Fruit fly (Drosophila melanogaster): ENCODE measurements around the gene Ppcs.

Ppcs gene

DNA sequence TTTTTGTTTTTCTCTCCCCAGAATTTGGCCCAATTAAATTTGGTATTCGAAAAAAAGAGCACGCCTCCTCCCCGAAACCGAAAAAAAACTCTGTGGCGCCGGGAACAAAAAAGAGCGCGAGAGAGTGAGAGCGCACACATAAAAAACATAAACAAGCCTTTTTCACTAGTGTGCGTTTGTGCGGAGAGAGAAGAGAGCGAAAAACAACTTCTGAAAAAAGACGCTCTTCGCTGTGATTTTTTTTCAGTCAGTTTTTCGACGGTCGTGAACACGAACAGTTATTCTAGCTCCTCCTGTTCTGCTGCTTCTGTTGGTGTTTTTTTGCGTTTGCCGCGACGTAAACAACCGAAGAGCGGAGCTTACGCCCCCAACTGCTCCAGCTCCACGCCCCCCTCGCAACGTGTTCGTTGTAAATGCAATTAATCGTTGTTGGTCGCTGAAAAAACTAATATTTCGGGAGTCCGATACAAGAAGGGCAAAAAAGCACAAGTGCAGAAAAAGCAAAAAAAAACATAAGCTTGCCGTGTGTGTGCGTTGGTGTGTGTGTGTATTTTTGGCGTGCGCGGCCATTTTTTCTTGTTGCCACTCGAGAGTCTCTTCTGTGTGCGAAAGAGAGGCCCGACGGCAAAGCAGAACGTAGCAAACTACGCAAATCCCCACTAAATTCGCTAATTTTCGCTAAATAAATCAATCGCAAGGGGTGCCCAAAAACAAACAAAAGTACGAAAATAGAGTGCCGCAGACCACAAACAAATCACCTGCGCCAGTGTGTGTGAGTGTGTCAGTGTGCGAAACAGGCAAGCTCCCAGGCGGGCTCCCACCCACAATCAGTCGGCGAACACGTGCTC lies 16.5 kb upstream of the Ppcs start, which contains the start of gene sqz:
TSS of gene sqz (plus strand) at position 240 of the 848 bp plus-strand sequence.
- TF ChIP-seq insv (optimal IDR thresholded peaks at IDR 0.05), result no peak
- no peak for TF ChIP-seq ttk (optimal IDR thresholded peaks at IDR 0.05)

DNA sequence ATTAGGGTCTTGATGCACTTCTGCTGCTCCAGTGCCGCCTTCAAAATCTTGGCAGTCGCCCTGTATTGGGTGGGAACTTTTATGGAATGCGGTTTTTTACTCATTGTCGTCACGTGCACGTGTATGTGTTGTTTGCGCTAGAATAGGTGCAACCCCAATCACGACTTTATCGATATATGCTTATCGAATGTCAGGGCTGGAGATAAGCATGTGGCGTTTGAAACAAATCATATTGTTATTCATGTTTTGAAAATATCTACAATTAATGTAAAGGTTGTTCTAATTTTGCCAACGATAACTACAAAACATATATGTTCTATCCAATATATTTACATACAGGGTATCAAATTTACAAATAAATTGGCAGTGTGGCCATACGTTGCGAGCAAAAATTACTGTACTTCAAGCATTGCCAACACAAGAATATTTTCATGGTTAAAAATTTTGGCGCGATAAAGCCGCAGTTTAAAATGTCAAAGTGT lies 14.5 kb upstream of the Ppcs start, which contains the start of the genes CG42359 and Nsun5:
TSS of gene CG42359 (minus strand) at position 166 of the 482 bp plus-strand sequence.
TSS of gene Nsun5 (minus strand) at position 166 of the 482 bp plus-strand sequence.
- TF ChIP-seq Myc (optimal IDR thresholded peaks at IDR 0.05) (no peak), psq (optimal IDR thresholded peaks at IDR 0.05) (no peak)

DNA sequence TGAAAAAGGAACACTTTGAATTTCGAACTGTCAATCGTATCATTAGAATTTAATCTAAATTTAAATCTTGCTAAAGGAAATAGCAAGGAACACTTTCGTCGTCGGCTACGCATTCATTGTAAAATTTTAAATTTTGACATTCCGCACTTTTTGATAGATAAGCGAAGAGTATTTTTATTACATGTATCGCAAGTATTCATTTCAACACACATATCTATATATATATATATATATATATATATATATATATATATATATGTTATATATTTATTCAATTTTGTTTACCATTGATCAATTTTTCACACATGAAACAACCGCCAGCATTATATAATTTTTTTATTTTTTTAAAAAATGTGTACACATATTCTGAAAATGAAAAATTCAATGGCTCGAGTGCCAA lies 12.1 kb upstream of the Ppcs start, which contains the start of gene CG11779:
TSS of gene CG11779 (minus strand) at position 101 of the 400 bp plus-strand sequence.
- TF ChIP-seq Sin3A (optimal IDR thresholded peaks at IDR 0.05), result no peak
- no peak for TF ChIP-seq psq (optimal IDR thresholded peaks at IDR 0.05)
- TF ChIP-seq h (optimal IDR thresholded peaks at IDR 0.05), result no peak
- TF ChIP-seq ttk (optimal IDR thresholded peaks at IDR 0.05), result no peak
- no peak for TF ChIP-seq Myc (optimal IDR thresholded peaks at IDR 0.05)
- no peak for TF ChIP-seq insv (optimal IDR thresholded peaks at IDR 0.05)

DNA sequence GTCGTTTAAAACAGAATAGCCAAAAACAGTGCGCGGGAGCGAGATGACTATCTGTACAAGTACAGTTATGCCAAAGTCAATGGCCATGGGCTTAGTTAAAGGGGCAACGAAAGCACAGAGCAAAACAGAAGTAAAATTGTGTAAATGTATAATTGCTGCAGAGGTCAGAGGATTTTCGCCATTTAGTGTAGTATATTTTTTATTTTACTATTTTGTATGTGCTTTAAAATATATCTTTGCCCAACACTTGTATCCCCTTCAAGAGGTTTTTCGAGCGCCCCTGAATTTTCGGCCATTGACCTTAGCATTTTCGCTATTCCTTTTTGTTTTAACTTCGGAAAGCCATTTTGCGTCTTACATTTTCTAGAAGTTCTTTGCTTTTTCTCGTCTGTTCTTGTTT lies 10.3 kb upstream of the Ppcs start:
- no peak for TF ChIP-seq Myc (optimal IDR thresholded peaks at IDR 0.05)
- no peak for TF ChIP-seq Sin3A (optimal IDR thresholded peaks at IDR 0.05)
- no peak for TF ChIP-seq ttk (optimal IDR thresholded peaks at IDR 0.05)
- no peak for TF ChIP-seq psq (optimal IDR thresholded peaks at IDR 0.05)
- TF ChIP-seq h (optimal IDR thresholded peaks at IDR 0.05), result no peak
- no peak for TF ChIP-seq insv (optimal IDR thresholded peaks at IDR 0.05)

DNA sequence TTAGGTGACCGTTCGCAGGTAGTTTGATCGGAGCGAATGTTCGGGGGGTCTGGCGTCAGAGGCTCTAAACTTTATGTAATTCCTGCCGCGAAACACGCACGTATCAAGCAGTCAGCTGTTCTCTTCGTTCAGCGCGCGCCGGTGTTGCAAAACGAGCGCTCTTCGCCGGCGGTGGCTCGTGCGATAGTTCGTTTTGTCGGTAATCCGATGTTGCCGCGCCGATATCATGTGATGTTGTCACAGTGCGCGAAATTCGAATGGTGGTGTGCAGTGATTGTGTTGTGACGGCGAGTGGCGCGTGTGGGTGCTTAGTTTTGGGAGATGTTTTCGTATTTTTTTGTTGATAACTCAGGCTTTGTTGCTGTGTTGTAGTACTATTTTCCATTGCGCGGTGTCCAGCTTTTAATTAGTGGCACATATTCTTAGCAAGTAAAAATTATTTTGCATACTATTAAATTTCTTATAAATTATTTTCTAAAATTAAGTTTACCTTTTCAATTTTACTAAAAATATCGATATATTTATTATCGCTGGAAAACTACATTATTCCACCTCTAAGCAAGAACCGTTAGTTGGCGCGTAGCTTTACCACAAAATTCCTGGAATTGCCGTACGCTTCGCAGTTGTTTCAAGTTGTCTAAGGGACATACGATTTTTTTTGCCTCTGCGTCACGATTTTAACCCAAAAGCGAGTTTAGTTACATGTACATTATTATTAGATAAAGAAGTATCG lies 9.1 kb upstream of the Ppcs start, which contains the start of gene nanos:
TSS of gene nanos (plus strand) at position 569 of the 733 bp plus-strand sequence.
- no peak for TF ChIP-seq h (optimal IDR thresholded peaks at IDR 0.05)
- no peak for TF ChIP-seq psq (optimal IDR thresholded peaks at IDR 0.05)
- no peak for TF ChIP-seq Sin3A (optimal IDR thresholded peaks at IDR 0.05)
- TF ChIP-seq insv (optimal IDR thresholded peaks at IDR 0.05), result no peak
- TF ChIP-seq Myc (optimal IDR thresholded peaks at IDR 0.05), result no peak
- no peak for TF ChIP-seq ttk (optimal IDR thresholded peaks at IDR 0.05)

DNA sequence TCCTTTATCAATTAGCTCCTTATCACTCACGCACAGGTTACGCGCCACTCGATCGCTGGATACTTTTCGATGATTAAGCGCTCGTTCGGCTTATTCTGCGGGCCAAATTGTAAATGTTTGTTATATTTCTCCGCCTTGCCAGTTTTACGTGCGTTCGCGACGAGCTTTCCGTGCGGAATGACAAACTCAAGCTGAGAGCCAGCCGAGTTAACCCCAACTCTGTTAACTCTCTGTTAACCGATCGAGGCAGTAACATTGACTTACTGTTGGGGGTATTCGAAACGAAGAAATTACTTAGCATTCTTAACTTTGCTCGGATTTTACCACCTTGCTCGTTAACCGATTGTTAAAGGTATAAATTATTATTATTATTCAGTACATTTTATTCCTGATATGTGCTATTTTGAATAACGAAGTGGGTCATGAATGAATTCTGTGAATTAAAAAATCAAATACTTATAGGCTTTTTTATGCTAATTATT lies 5.8 kb upstream of the Ppcs start, which contains the start of gene CG5835:
TSS of gene CG5835 (minus strand) at position 185 of the 482 bp plus-strand sequence.
- TF ChIP-seq h (optimal IDR thresholded peaks at IDR 0.05), result no peak
- TF ChIP-seq insv (optimal IDR thresholded peaks at IDR 0.05), result no peak
- no peak for TF ChIP-seq ttk (optimal IDR thresholded peaks at IDR 0.05)
- TF ChIP-seq psq (optimal IDR thresholded peaks at IDR 0.05), result no peak
- TF ChIP-seq Sin3A (optimal IDR thresholded peaks at IDR 0.05), result no peak
- TF ChIP-seq Myc (optimal IDR thresholded peaks at IDR 0.05), result no peak

DNA sequence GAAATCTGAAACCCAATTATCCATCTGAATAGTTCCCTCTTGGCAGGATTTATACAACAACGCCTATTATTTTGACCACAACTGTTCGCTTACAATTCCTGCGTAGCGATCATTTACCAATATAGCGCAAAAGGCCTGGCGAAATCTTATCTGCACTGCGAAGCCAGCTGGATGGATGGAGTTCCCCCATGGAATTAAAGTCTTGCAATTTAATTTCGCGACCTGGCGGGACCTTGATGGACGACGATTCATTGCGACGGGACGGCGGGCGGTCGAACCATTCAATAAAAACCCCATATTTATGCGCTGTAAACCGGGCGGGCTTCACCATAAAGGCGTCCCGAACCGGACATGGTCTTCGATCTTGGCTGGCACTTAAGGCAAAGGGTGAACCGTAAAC lies 5.1 kb upstream of the Ppcs start:
- no peak for TF ChIP-seq ttk (optimal IDR thresholded peaks at IDR 0.05)
- TF ChIP-seq Myc (optimal IDR thresholded peaks at IDR 0.05), result no peak
- TF ChIP-seq Sin3A (optimal IDR thresholded peaks at IDR 0.05), result no peak
- TF ChIP-seq insv (optimal IDR thresholded peaks at IDR 0.05), result no peak
- no peak for TF ChIP-seq psq (optimal IDR thresholded peaks at IDR 0.05)
- no peak for TF ChIP-seq h (optimal IDR thresholded peaks at IDR 0.05)

DNA sequence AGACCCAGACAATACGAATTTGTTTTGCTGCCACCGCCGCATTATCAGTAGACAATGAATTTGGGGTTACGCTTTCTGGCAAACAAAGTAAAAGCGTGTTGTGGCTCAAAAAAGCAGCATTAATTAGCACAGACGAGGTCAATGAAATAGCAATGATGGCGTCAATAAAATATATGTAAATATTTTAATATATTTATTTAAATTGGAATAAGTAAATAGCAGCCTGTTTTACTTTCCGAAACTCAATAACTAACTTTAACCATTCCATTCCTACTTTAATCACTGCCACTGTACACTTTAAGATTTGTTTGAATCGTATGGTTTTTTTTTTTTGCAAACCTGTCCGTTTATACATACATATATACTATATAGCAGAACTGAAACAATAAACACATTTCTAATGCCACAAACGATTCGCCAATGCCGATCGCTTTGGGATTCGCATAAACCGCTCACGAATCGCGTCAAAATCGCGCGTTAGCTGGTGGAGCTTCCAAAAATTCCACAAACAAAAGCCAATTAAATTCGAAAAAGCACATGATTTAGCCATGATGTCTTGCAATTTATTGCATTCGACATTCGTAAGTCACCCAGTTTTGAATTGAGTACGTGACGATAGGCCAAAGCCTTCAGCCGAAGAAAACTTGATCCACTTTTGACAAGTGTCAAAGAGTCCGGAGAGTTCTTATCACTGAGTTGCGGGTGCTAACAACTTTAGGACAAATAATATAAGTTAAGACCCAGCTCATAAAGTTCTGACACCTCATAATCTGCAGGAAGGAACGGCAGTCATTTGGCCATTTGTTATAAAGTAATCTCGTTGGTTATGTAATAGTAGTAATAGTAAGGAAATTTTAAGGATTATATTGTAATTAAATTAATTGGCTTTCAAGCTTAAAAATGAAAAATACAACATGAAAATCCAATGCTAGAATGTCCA lies 4.4 kb upstream of the Ppcs start:
- TF ChIP-seq ttk (optimal IDR thresholded peaks at IDR 0.05) (no peak), Sin3A (optimal IDR thresholded peaks at IDR 0.05) (no peak), Myc (optimal IDR thresholded peaks at IDR 0.05) (no peak), psq (optimal IDR thresholded peaks at IDR 0.05) (no peak), h (optimal IDR thresholded peaks at IDR 0.05) (no peak), insv (optimal IDR thresholded peaks at IDR 0.05) (no peak)

DNA sequence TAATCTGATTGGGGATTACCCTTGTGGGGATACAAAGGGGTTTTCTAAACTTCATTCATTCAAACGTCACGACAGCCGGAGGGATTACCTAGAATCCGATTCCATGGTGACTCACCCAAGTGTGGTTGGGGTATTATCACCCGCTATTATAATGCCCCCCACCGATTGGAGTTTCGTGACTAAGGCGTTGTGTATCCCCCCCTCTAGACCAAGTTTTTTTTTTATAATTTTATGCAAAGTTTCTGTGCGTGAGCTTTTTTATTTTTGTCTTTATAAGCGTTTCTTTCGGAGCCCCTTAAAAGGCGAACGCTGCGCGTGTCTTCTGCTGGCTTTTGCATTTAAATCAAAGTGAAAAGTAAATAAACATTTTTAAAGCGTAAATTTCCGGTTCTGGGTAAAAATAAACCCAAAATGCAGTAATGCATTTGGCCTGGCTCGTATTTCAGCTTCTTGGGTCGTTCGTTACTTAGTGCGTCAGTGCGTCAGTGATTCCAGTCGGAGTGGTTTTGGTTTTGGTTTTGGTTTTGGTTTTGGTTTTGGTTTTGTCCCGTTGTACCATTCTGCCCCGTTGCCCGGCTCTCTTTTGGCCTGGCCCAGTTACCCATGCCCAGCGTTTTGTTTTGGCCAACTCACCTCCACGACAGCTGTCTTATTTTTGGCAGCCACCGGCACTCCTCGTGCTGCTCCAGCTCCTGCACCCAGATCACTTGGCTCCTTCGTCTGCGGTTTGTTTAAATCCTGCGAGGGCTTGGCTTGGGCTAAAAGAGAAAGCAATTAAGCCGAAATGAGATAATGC lies 3.3 kb upstream of the Ppcs start:
- TF ChIP-seq psq (optimal IDR thresholded peaks at IDR 0.05) (no peak), h (optimal IDR thresholded peaks at IDR 0.05) (no peak), ttk (optimal IDR thresholded peaks at IDR 0.05) (no peak), Sin3A (optimal IDR thresholded peaks at IDR 0.05) (no peak), Myc (optimal IDR thresholded peaks at IDR 0.05) (no peak), insv (optimal IDR thresholded peaks at IDR 0.05) (no peak)

DNA sequence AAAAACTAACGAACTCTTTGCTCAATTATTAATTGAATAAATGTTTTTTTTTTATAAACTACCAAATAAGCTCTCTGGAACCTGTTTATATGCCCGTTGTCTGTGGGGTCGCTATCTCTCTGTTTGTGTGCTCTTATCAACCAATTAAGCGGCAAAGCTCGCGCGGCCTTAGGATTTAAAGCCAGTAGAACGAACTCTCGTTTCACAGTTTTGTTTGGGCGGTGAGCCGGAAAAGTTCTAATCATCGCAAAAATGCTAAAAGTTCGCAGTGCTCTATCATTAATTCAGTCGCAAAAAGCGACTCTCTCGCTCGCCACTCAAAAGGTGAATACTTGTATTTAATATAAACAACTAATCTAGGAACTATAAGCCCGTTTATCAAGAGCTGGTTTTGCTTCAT lies 12.8 kb downstream of the Ppcs start, which contains the start of gene Cyp12a4:
TSS of gene Cyp12a4 (plus strand) at position 202 of the 400 bp plus-strand sequence.
- no peak for TF ChIP-seq Myc (optimal IDR thresholded peaks at IDR 0.05)
- TF ChIP-seq ttk (optimal IDR thresholded peaks at IDR 0.05), result no peak
- TF ChIP-seq insv (optimal IDR thresholded peaks at IDR 0.05), result no peak
- no peak for TF ChIP-seq h (optimal IDR thresholded peaks at IDR 0.05)
- TF ChIP-seq Sin3A (optimal IDR thresholded peaks at IDR 0.05), result no peak
- TF ChIP-seq psq (optimal IDR thresholded peaks at IDR 0.05), result no peak
